Fruit fly (Drosophila melanogaster) whole organism, embryonic: Measurements from ENCODE around the gene bun.
A peak's percentile ranks its signal among the peaks of the same experiment; 100 is the strongest.

Experiments used
- Blimp-1 ChIP-seq: fragments of 200-800 bp; sonication (Bioruptor generic); optimal IDR thresholded peaks from 3 replicates; lab custom pipeline; 2018; ENCODE audit warnings: missing biosample characterization, missing genetic modification characterization, mild to moderate bottlenecking, moderate library complexity, missing genetic modification reagents
- CG10321 ChIP-seq: fragments of 200-800 bp; sonication (Bioruptor generic); IDR thresholded peaks from 2 replicates; pipeline ENCODE4 v1.3.6; 2022; ENCODE audit warnings: missing biosample characterization, missing genetic modification characterization
- CG11504 ChIP-seq: fragments of 200-800 bp; sonication (Bioruptor generic); optimal IDR thresholded peaks from 3 replicates; lab custom pipeline; 2019; ENCODE audit warnings: missing biosample characterization, mild to moderate bottlenecking, missing genetic modification characterization, moderate library complexity
- CG12391 ChIP-seq: fragments of 200-800 bp; sonication (Bioruptor generic); optimal IDR thresholded peaks from 3 replicates; lab custom pipeline; 2018; ENCODE audit warnings: missing biosample characterization, mild to moderate bottlenecking, missing genetic modification characterization, moderate library complexity
- CG14710 ChIP-seq: fragments of 200-800 bp; sonication (Bioruptor generic); optimal IDR thresholded peaks from 3 replicates; lab custom pipeline; 2019; ENCODE audit warnings: missing biosample characterization, mild to moderate bottlenecking, missing genetic modification characterization, moderate library complexity
- CG17361 ChIP-seq: fragments of 200-800 bp; sonication (Bioruptor generic); IDR thresholded peaks from 3 replicates; pipeline ENCODE4 v1.3.6; 2022; ENCODE audit warnings: missing biosample characterization, missing genetic modification characterization
- CG1792 ChIP-seq: fragments of 200-800 bp; sonication (Bioruptor generic); optimal IDR thresholded peaks from 2 replicates; lab custom pipeline; 2016; ENCODE audit warnings: missing biosample characterization, missing genetic modification characterization
- CG18262 ChIP-seq: fragments of 200-800 bp; optimal IDR thresholded peaks from 3 replicates; lab custom pipeline; 2019; ENCODE audit warnings: missing biosample characterization, mild to moderate bottlenecking, missing genetic modification characterization, moderate library complexity
- CG18599 ChIP-seq: fragments of 200-800 bp; sonication (Bioruptor generic); optimal IDR thresholded peaks from 3 replicates; lab custom pipeline; 2017; ENCODE audit warnings: missing biosample characterization, missing genetic modification characterization, mild to moderate bottlenecking, moderate library complexity, missing genetic modification reagents
- CG2678 ChIP-seq: fragments of 200-800 bp; sonication (Bioruptor generic); optimal IDR thresholded peaks from 3 replicates; lab custom pipeline; 2019; ENCODE audit warnings: missing biosample characterization, mild to moderate bottlenecking, missing genetic modification characterization, moderate library complexity
- CG2712 ChIP-seq: fragments of 200-800 bp; optimal IDR thresholded peaks from 3 replicates; lab custom pipeline; 2019; ENCODE audit warnings: missing biosample characterization, mild to moderate bottlenecking, missing genetic modification characterization, moderate library complexity
- CG30403 ChIP-seq: fragments of 200-800 bp; sonication (Bioruptor generic); optimal IDR thresholded peaks from 3 replicates; lab custom pipeline; 2016; ENCODE audit warnings: missing biosample characterization, missing genetic modification characterization
- CG31365 ChIP-seq: fragments of 200-800 bp; sonication (Bioruptor generic); optimal IDR thresholded peaks from 2 replicates; lab custom pipeline; 2018; ENCODE audit warnings: missing biosample characterization, mild to moderate bottlenecking, missing genetic modification characterization
- CG31441 ChIP-seq: fragments of 200-800 bp; sonication (Bioruptor generic); IDR thresholded peaks from 2 replicates; pipeline ENCODE4 v1.3.6; 2022; ENCODE audit warnings: missing biosample characterization, missing genetic modification characterization
- CG3281 ChIP-seq: fragments of 200-800 bp; sonication (Bioruptor generic); optimal IDR thresholded peaks from 3 replicates; lab custom pipeline; 2017; ENCODE audit warnings: missing biosample characterization, mild to moderate bottlenecking, missing genetic modification characterization
- CG4820 ChIP-seq: fragments of 200-800 bp; sonication (Bioruptor generic); optimal IDR thresholded peaks from 3 replicates; lab custom pipeline; 2016; ENCODE audit warnings: missing biosample characterization, missing genetic modification characterization
- CG6175 ChIP-seq: fragments of 200-800 bp; sonication (Bioruptor generic); IDR thresholded peaks from 3 replicates; pipeline ENCODE4 v1.3.6; 2022; ENCODE audit warnings: missing biosample characterization, missing genetic modification characterization
- CG7839 ChIP-seq: fragments of 200-800 bp; sonication (Bioruptor generic); optimal IDR thresholded peaks from 3 replicates; lab custom pipeline; 2018; ENCODE audit warnings: missing biosample characterization, mild to moderate bottlenecking, missing genetic modification characterization, moderate library complexity
- CG8924 ChIP-seq: fragments of 200-800 bp; optimal IDR thresholded peaks from 3 replicates; lab custom pipeline; 2019; ENCODE audit warnings: missing biosample characterization, mild to moderate bottlenecking, missing genetic modification characterization, moderate library complexity
- CG9437 ChIP-seq: fragments of 200-800 bp; sonication (Bioruptor generic); optimal IDR thresholded peaks from 2 replicates; lab custom pipeline; 2018; ENCODE audit warnings: missing biosample characterization, mild to moderate bottlenecking, missing genetic modification characterization
- CG9727 ChIP-seq: fragments of 200-800 bp; sonication (Bioruptor generic); optimal IDR thresholded peaks from 3 replicates; lab custom pipeline; 2017; ENCODE audit warnings: missing biosample characterization, mild to moderate bottlenecking, missing genetic modification characterization
- Chrac-16 ChIP-seq: fragments of 200-800 bp; sonication (Bioruptor generic); optimal IDR thresholded peaks from 3 replicates; lab custom pipeline; 2016; ENCODE audit warnings: missing biosample characterization, missing genetic modification characterization
- CoRest ChIP-seq: fragments of 200-800 bp; sonication (Bioruptor generic); optimal IDR thresholded peaks from 3 replicates; lab custom pipeline; 2018; ENCODE audit warnings: missing biosample characterization, mild to moderate bottlenecking, missing genetic modification characterization, moderate library complexity
- D ChIP-seq, 2 experiments: fragments of 200-800 bp in 1 of 2; fragments of >200 bp in 1 of 2; sonication (Bioruptor generic) in 1 of 2; optimal IDR thresholded peaks; 2 replicates in 1 of 2; 3 replicates in 1 of 2; lab custom pipeline; 2017; ENCODE audit warnings: mild to moderate bottlenecking in 1 of 2, missing biosample characterization in 1 of 2, missing genetic modification characterization in 1 of 2, missing genetic modification reagents in 1 of 2
- D19A ChIP-seq: fragments of 200-800 bp; optimal IDR thresholded peaks from 3 replicates; lab custom pipeline; 2019; ENCODE audit warnings: missing biosample characterization, mild to moderate bottlenecking, missing genetic modification characterization, moderate library complexity
- Dip3 ChIP-seq: fragments of 200-800 bp; sonication (Bioruptor generic); optimal IDR thresholded peaks from 3 replicates; lab custom pipeline; 2016; ENCODE audit warnings: missing biosample characterization, missing genetic modification characterization
- E2f2 ChIP-seq: fragments of 200-800 bp; sonication (Bioruptor generic); IDR thresholded peaks from 2 replicates; pipeline ENCODE4 v1.3.6; 2022; ENCODE audit warnings: missing biosample characterization, missing genetic modification characterization
- Hmr ChIP-seq: fragments of 200-800 bp; sonication (Bioruptor generic); optimal IDR thresholded peaks from 3 replicates; lab custom pipeline; 2017; ENCODE audit warnings: mild to moderate bottlenecking, missing biosample characterization, missing genetic modification reagents, missing genetic modification characterization
- Hr3 ChIP-seq: fragments of 200-800 bp; sonication (Bioruptor generic); optimal IDR thresholded peaks from 3 replicates; lab custom pipeline; 2016; ENCODE audit warnings: missing biosample characterization, missing genetic modification characterization
- Meics ChIP-seq: fragments of 200-800 bp; sonication (Bioruptor generic); optimal IDR thresholded peaks from 2 replicates; lab custom pipeline; 2017; ENCODE audit warnings: missing biosample characterization, mild to moderate bottlenecking, missing genetic modification characterization
- Oli ChIP-seq: fragments of 200-800 bp; sonication (Bioruptor generic); optimal IDR thresholded peaks from 2 replicates; lab custom pipeline; 2018; ENCODE audit warnings: missing biosample characterization, mild to moderate bottlenecking, missing genetic modification characterization, moderate library complexity
- PHDP ChIP-seq: fragments of 200-800 bp; sonication (Bioruptor generic); optimal IDR thresholded peaks from 3 replicates; lab custom pipeline; 2018; ENCODE audit warnings: missing biosample characterization, mild to moderate bottlenecking, missing genetic modification characterization, moderate library complexity
- Sox100B ChIP-seq: fragments of 200-800 bp; sonication (Bioruptor generic); optimal IDR thresholded peaks from 3 replicates; lab custom pipeline; 2018; ENCODE audit warnings: missing biosample characterization, mild to moderate bottlenecking, missing genetic modification characterization
- Xrp1 ChIP-seq: fragments of 200-800 bp; sonication (Bioruptor generic); IDR thresholded peaks from 2 replicates; pipeline ENCODE4 v1.3.6; 2022; ENCODE audit warnings: missing biosample characterization, missing genetic modification characterization
- chinmo ChIP-seq: fragments of 200-800 bp; sonication (Bioruptor generic); IDR thresholded peaks from 4 replicates; pipeline ENCODE4 v1.3.6; 2022; ENCODE audit warnings: missing biosample characterization, missing genetic modification characterization; ENCODE audit not compliant: partially characterized antibody
- dmrt99B ChIP-seq: fragments of 200-800 bp; sonication (Bioruptor generic); optimal IDR thresholded peaks from 2 replicates; lab custom pipeline; 2018; ENCODE audit warnings: missing biosample characterization, mild to moderate bottlenecking, missing genetic modification characterization, moderate library complexity
- gem ChIP-seq: fragments of 200-800 bp; sonication (Bioruptor generic); optimal IDR thresholded peaks from 2 replicates; lab custom pipeline; 2019; ENCODE audit warnings: missing biosample characterization, mild to moderate bottlenecking, missing genetic modification characterization, moderate library complexity
- lola ChIP-seq, 3 experiments: fragments of >200 bp in 2 of 3; fragments of 200-800 bp in 1 of 3; sonication (Bioruptor generic) in 1 of 3; optimal IDR thresholded peaks; 2 replicates each; lab custom pipeline; 2017 to 2019; ENCODE audit warnings: missing biosample characterization in 3 of 3, missing genetic modification characterization in 3 of 3, mild to moderate bottlenecking in 1 of 3, moderate library complexity in 1 of 3
- nmo ChIP-seq: fragments of 200-800 bp; sonication (Bioruptor generic); optimal IDR thresholded peaks from 2 replicates; lab custom pipeline; 2018; ENCODE audit warnings: missing biosample characterization, mild to moderate bottlenecking, missing genetic modification characterization, moderate library complexity
- phol ChIP-seq: fragments of 200-800 bp; sonication (Bioruptor generic); optimal IDR thresholded peaks from 3 replicates; lab custom pipeline; 2018; ENCODE audit warnings: missing biosample characterization, mild to moderate bottlenecking, missing genetic modification characterization, moderate library complexity
- pita ChIP-seq: fragments of 200-800 bp; sonication (Bioruptor generic); optimal IDR thresholded peaks from 2 replicates; lab custom pipeline; 2017; ENCODE audit warnings: missing biosample characterization, mild to moderate bottlenecking, missing genetic modification characterization
- row ChIP-seq: fragments of 200-800 bp; sonication (Bioruptor generic); IDR thresholded peaks from 3 replicates; pipeline ENCODE4 v1.3.6; 2022; ENCODE audit warnings: missing biosample characterization, missing genetic modification characterization
- sens ChIP-seq: fragments of 200-800 bp; sonication (Bioruptor generic); peaks from one replicate; lab custom pipeline; 2016; ENCODE audit warnings: missing biosample characterization, missing genetic modification characterization
- slbo ChIP-seq: fragments of 200-800 bp; sonication (Bioruptor generic); IDR thresholded peaks from 2 replicates; pipeline ENCODE4 v1.3.6; 2022; ENCODE audit warnings: missing biosample characterization, missing genetic modification characterization
- tap ChIP-seq: fragments of 200-800 bp; optimal IDR thresholded peaks from 3 replicates; lab custom pipeline; 2019; ENCODE audit warnings: missing biosample characterization, mild to moderate bottlenecking, missing genetic modification characterization, moderate library complexity
- tio ChIP-seq: fragments of 200-800 bp; sonication (Bioruptor generic); optimal IDR thresholded peaks from 2 replicates; lab custom pipeline; 2017; ENCODE audit warnings: missing biosample characterization, missing genetic modification characterization, inconsistent platforms
- vvl ChIP-seq: fragments of 200-800 bp; sonication (Bioruptor generic); IDR thresholded peaks from 2 replicates; pipeline ENCODE4 v1.3.6; 2022; ENCODE audit warnings: missing biosample characterization, missing genetic modification characterization
- z ChIP-seq: fragments of 200-800 bp; sonication (Bioruptor generic); IDR thresholded peaks from 3 replicates; pipeline ENCODE4 v1.3.6; 2022; ENCODE audit warnings: missing biosample characterization, missing genetic modification characterization

The bun gene

dm6 chr2L:12415485-12416137 lies 130.8 kb downstream of the bun start (continued):
- TF ChIP-seq phol (tag; lab: Kevin White, UChicago) (peak; percentile 46), lola (GFP tag; optimal IDR thresholded peaks at IDR 0.05; lab: Kevin White, UChicago) (peak in 1 of 3 experiments; percentile 61), chinmo (GFP tag; lab: Robert Waterston, UW) (0 out of 4 replicates have a peak, but pooled peaks have one; percentile 58), CG11504 (tag; lab: Kevin White, UChicago) (peak; percentile 66), Hr3 (GFP tag; lab: Kevin White, UChicago) (peak; percentile 9), CG18262 (tag; lab: Kevin White, UChicago) (peak; percentile 63), D (optimal IDR thresholded peaks at IDR 0.05; lab: Kevin White, UChicago) (no peak), D (GFP tag; optimal IDR thresholded peaks at IDR 0.05; lab: Kevin White, UChicago) (peak; percentile 2), Sox100B (GFP tag; lab: Kevin White, UChicago) (peak; percentile 42), tio (GFP tag; lab: Kevin White, UChicago) (peak; percentile 3), CG12391 (tag; lab: Kevin White, UChicago) (peak; percentile 46), tap (tag; lab: Kevin White, UChicago) (no peak), CoRest (tag; lab: Kevin White, UChicago) (peak; percentile 46), CG6175 (no peak), Oli (peak; percentile 30), vvl (0 out of 2 replicates have a peak, but pooled peaks have one; percentile 5), sens (peak; percentile 84), E2f2 (GFP tag; lab: Robert Waterston, UW) (no peak), Meics (GFP tag; lab: Kevin White, UChicago) (peak; percentile 48), D19A (tag; lab: Kevin White, UChicago) (peak; percentile 33), CG4820 (GFP tag; lab: Kevin White, UChicago) (peak; percentile 4), gem (peak; percentile 65), CG30403 (peak; percentile 53), CG1792 (GFP tag; lab: Kevin White, UChicago) (no peak), CG8924 (tag; lab: Kevin White, UChicago) (peak; percentile 34), slbo (GFP tag; lab: Robert Waterston, UW) (peak; percentile 31; the same call in 1 of the 2 replicates), CG18599 (peak; percentile 1), pita (no peak), Chrac-16 (GFP tag; lab: Kevin White, UChicago) (no peak), Blimp-1 (GFP tag; lab: Kevin White, UChicago) (peak; percentile 37), CG2678 (peak; percentile 55), Hmr (GFP tag; lab: Kevin White, UChicago) (peak; percentile 17), Xrp1 (GFP tag; lab: Robert Waterston, UW) (peak; percentile 17; the same call in 1 of the 2 replicates), CG9437 (GFP tag; lab: Kevin White, UChicago) (peak; percentile 32), CG2712 (tag; lab: Kevin White, UChicago) (peak; percentile 67), PHDP (tag; lab: Kevin White, UChicago) (peak; percentile 43), CG9727 (GFP tag; lab: Kevin White, UChicago) (peak; percentile 62), CG17361 (GFP tag; lab: Robert Waterston, UW) (peak; percentile 72; the same call in 2 of the 3 replicates), CG3281 (GFP tag; lab: Kevin White, UChicago) (peak; percentile 14), CG10321 (no peak), CG31365 (tag; lab: Kevin White, UChicago) (no peak), row (GFP tag; lab: Robert Waterston, UW) (peak; percentile 37; the same call in 1 of the 3 replicates), Dip3 (GFP tag; lab: Kevin White, UChicago) (no peak), z (GFP tag; lab: Robert Waterston, UW) (peak; percentile 66; the same call in 2 of the 3 replicates), CG14710 (tag; lab: Kevin White, UChicago) (peak; percentile 42), CG31441 (GFP tag; lab: Robert Waterston, UW) (peak; percentile 46; the same call in 1 of the 2 replicates), dmrt99B (tag; lab: Kevin White, UChicago) (peak; percentile 22), nmo (GFP tag; lab: Kevin White, UChicago) (peak; percentile 48), CG7839 (tag; lab: Kevin White, UChicago) (peak; percentile 55)
